Worm (Caenorhabditis elegans) whole organism, late embryonic: ENCODE data around the gene aass-1.
A peak's percentile ranks its signal among the peaks of the same experiment; 100 is the strongest.

Source experiments
- C08G9.2 ChIP-seq: sonication (generic microtip); optimal IDR thresholded peaks from 2 replicates; lab custom pipeline; 2016; ENCODE audit warnings: mild to moderate bottlenecking, missing genetic modification characterization, moderate library complexity, missing compliant biosample characterization
- C38D4.7 ChIP-seq: fragments of 200-800 bp; sonication (Bioruptor generic); optimal IDR thresholded peaks from 2 replicates; lab custom pipeline; 2018; ENCODE audit warnings: mild to moderate bottlenecking, missing genetic modification characterization, moderate library complexity, missing compliant biosample characterization
- K02D7.2 ChIP-seq: sonication (generic microtip); optimal IDR thresholded peaks from 2 replicates; lab custom pipeline; 2017; ENCODE audit warnings: mild to moderate bottlenecking, missing genetic modification characterization, missing compliant biosample characterization
- T23F11.4 ChIP-seq: fragments of 200-800 bp; sonication (Bioruptor generic); optimal IDR thresholded peaks from 2 replicates; lab custom pipeline; 2018; ENCODE audit warnings: mild to moderate bottlenecking, missing genetic modification characterization, missing compliant biosample characterization
- ama-1 ChIP-seq: fragments of 150-350 bp; optimal IDR thresholded peaks from 2 replicates; lab custom pipeline; 2014
- ceh-19 ChIP-seq: fragments of 200-800 bp; sonication (Bioruptor generic); optimal IDR thresholded peaks from 2 replicates; lab custom pipeline; 2018; ENCODE audit warnings: mild to moderate bottlenecking, missing genetic modification characterization, missing compliant biosample characterization
- ceh-2 ChIP-seq: sonication (generic microtip); optimal IDR thresholded peaks from 2 replicates; lab custom pipeline; 2016; ENCODE audit warnings: missing genotype, missing genetic modification characterization, missing compliant biosample characterization
- ceh-22 ChIP-seq: sonication (generic microtip); optimal IDR thresholded peaks from 2 replicates; lab custom pipeline; 2017; ENCODE audit warnings: missing biosample characterization, missing genetic modification characterization
- ceh-24 ChIP-seq: sonication (generic microtip); optimal IDR thresholded peaks from 2 replicates; lab custom pipeline; 2016; ENCODE audit warnings: mild to moderate bottlenecking, missing genetic modification characterization, missing compliant biosample characterization
- ceh-30 ChIP-seq: fragments of 150-350 bp; optimal IDR thresholded peaks from 2 replicates; lab custom pipeline; 2014; ENCODE audit warnings: missing biosample characterization, missing genetic modification characterization
- ceh-34 ChIP-seq: sonication (generic microtip); optimal IDR thresholded peaks from 2 replicates; lab custom pipeline; 2016; ENCODE audit warnings: mild to moderate bottlenecking, missing genetic modification characterization, missing compliant biosample characterization
- ceh-48 ChIP-seq: sonication (generic microtip); optimal IDR thresholded peaks from 2 replicates; lab custom pipeline; 2016; ENCODE audit warnings: missing genetic modification characterization, inconsistent platforms, missing compliant biosample characterization
- ceh-9 ChIP-seq: sonication (generic microtip); optimal IDR thresholded peaks from 2 replicates; lab custom pipeline; 2016; ENCODE audit warnings: mild to moderate bottlenecking, missing genetic modification characterization, inconsistent platforms, missing compliant biosample characterization
- che-1 ChIP-seq: sonication (generic microtip); optimal IDR thresholded peaks from 2 replicates; lab custom pipeline; 2016; ENCODE audit warnings: mild to moderate bottlenecking, missing genetic modification characterization, missing compliant biosample characterization
- elt-2 ChIP-seq: sonication (generic microtip); optimal IDR thresholded peaks from 2 replicates; lab custom pipeline; 2016; ENCODE audit warnings: missing genetic modification reagents, missing genetic modification characterization, missing compliant biosample characterization
- ets-4 ChIP-seq: sonication (generic microtip); optimal IDR thresholded peaks from 2 replicates; lab custom pipeline; 2016; ENCODE audit warnings: missing genetic modification characterization, missing compliant biosample characterization
- eyg-1 ChIP-seq: sonication (generic microtip); optimal IDR thresholded peaks from 2 replicates; lab custom pipeline; 2016; ENCODE audit warnings: missing genotype, missing genetic modification characterization, missing compliant biosample characterization
- fax-1 ChIP-seq: sonication (generic microtip); optimal IDR thresholded peaks from 2 replicates; lab custom pipeline; 2016; ENCODE audit warnings: missing genotype, missing genetic modification characterization, missing compliant biosample characterization
- fkh-10 ChIP-seq: fragments of 150-350 bp; optimal IDR thresholded peaks from 2 replicates; lab custom pipeline; 2014; ENCODE audit warnings: missing biosample characterization, missing genetic modification reagents, missing genetic modification characterization
- hlh-13 ChIP-seq: fragments of 200-800 bp; sonication (Bioruptor generic); optimal IDR thresholded peaks from 2 replicates; lab custom pipeline; 2018; ENCODE audit warnings: mild to moderate bottlenecking, missing genetic modification characterization, missing compliant biosample characterization
- hlh-30 ChIP-seq: sonication (generic microtip); optimal IDR thresholded peaks from 2 replicates; lab custom pipeline; 2017; ENCODE audit warnings: antibody characterized with exemption, missing genetic modification characterization, missing compliant biosample characterization; ENCODE audit not compliant: insufficient read depth
- madf-2 ChIP-seq: sonication (generic microtip); optimal IDR thresholded peaks from 2 replicates; lab custom pipeline; 2017; ENCODE audit warnings: missing genetic modification characterization, missing compliant biosample characterization
- mec-3 ChIP-seq: sonication (generic microtip); optimal IDR thresholded peaks from 2 replicates; lab custom pipeline; 2016; ENCODE audit warnings: borderline replicate concordance, missing genetic modification characterization, missing compliant biosample characterization
- nhr-232 ChIP-seq: sonication (generic microtip); optimal IDR thresholded peaks from 2 replicates; lab custom pipeline; 2016; ENCODE audit warnings: missing genetic modification characterization, missing compliant biosample characterization
- npax-4 ChIP-seq: sonication (generic microtip); optimal IDR thresholded peaks from 2 replicates; lab custom pipeline; 2016; ENCODE audit warnings: missing genetic modification characterization, missing compliant biosample characterization
- pat-9 ChIP-seq: fragments of 200-800 bp; sonication (Bioruptor generic); optimal IDR thresholded peaks from 2 replicates; lab custom pipeline; 2018; ENCODE audit warnings: mild to moderate bottlenecking, missing genetic modification characterization, moderate library complexity, missing compliant biosample characterization
- pha-2 ChIP-seq: sonication (generic microtip); optimal IDR thresholded peaks from 2 replicates; lab custom pipeline; 2017; ENCODE audit warnings: mild to moderate bottlenecking, missing genetic modification characterization, missing compliant biosample characterization
- pqm-1 ChIP-seq: sonication (generic microtip); optimal IDR thresholded peaks from 2 replicates; lab custom pipeline; 2016; ENCODE audit warnings: missing genetic modification characterization, missing compliant biosample characterization
- syd-9 ChIP-seq: sonication (generic microtip); optimal IDR thresholded peaks from 2 replicates; lab custom pipeline; 2016; ENCODE audit warnings: mild to moderate bottlenecking, missing genetic modification characterization, moderate library complexity, missing compliant biosample characterization
- tbx-2 ChIP-seq: sonication (generic microtip); optimal IDR thresholded peaks from 2 replicates; lab custom pipeline; 2016; ENCODE audit warnings: missing genetic modification characterization, missing compliant biosample characterization
- ttx-3 ChIP-seq: sonication (generic microtip); optimal IDR thresholded peaks from 2 replicates; lab custom pipeline; 2016; ENCODE audit warnings: missing genetic modification reagents, missing genetic modification characterization, missing compliant biosample characterization
- unc-3 ChIP-seq, 2 experiments: fragments of 200-800 bp in 1 of 2; sonication (Bioruptor generic) in 1 of 2; sonication (generic microtip) in 1 of 2; conservative IDR thresholded peaks in 1 of 2; optimal IDR thresholded peaks in 1 of 2; 2 replicates each; pipeline versions ENCODE4 v1.3.6 to Lab custom; 2016 to 2022; ENCODE audit warnings: missing compliant biosample characterization in 2 of 2, missing genetic modification characterization in 2 of 2, missing genetic modification reagents in 1 of 2
- unc-42 ChIP-seq: sonication (generic microtip); optimal IDR thresholded peaks from 2 replicates; lab custom pipeline; 2016; ENCODE audit warnings: missing genotype, missing genetic modification characterization, missing compliant biosample characterization
- ztf-16 ChIP-seq: sonication (generic microtip); optimal IDR thresholded peaks from 2 replicates; lab custom pipeline; 2017; ENCODE audit warnings: missing genetic modification characterization, missing compliant biosample characterization

The aass-1 gene

ce11 chrIV:294737-295136, 49.8 kb downstream of the aass-1 start:
- no peak for TF ChIP-seq T23F11.4
- TF ChIP-seq ztf-16 (tag; lab: Kevin White, UChicago) = no peak
- no peak for TF ChIP-seq nhr-232
- TF ChIP-seq ceh-30 = no peak
- no peak for TF ChIP-seq ceh-9
- no peak for TF ChIP-seq fkh-10 (GFP tag; lab: Kevin White, UChicago)
- TF ChIP-seq ceh-19 (GFP tag; lab: Kevin White, UChicago) = no peak
- TF ChIP-seq unc-42 (tag; lab: Kevin White, UChicago) = no peak

ce11 chrIV:295734-296201, 50.8 kb downstream of the aass-1 start:
- TF ChIP-seq hlh-30 (no peak), elt-2 (peak; percentile 80), ceh-24 (tag; lab: Kevin White, UChicago) (no peak), tbx-2 (tag; lab: Kevin White, UChicago) (no peak)

- no peak for TF ChIP-seq mec-3 (tag; lab: Kevin White, UChicago)
- peak; percentile 20 for TF ChIP-seq elt-2
These were observed 51.9 kb downstream of the aass-1 start for ce11 chrIV:296849-297248.

- TF ChIP-seq syd-9 (no peak), ceh-9 (no peak), pqm-1 (no peak), mec-3 (tag; lab: Kevin White, UChicago) (no peak)
These were observed 53.3 kb downstream of the aass-1 start, which contains the start of gene pnp-1 for ce11 chrIV:298204-298603. Gene pnp-1 (minus strand): TSS chrIV:298304.

ce11 chrIV:299190-299589, 54.2 kb downstream of the aass-1 start:
- TF ChIP-seq C08G9.2 (no peak), hlh-13 (no peak), unc-3 (GFP tag; conservative IDR thresholded peaks at IDR 0.05; lab: Robert Waterston, UW) (no peak), unc-3 (tag; optimal IDR thresholded peaks at IDR 0.05; lab: Kevin White, UChicago) (no peak), C38D4.7 (GFP tag; lab: Kevin White, UChicago) (no peak), K02D7.2 (tag; lab: Kevin White, UChicago) (no peak), pat-9 (tag; lab: Kevin White, UChicago) (no peak), ceh-34 (no peak), madf-2 (tag; lab: Kevin White, UChicago) (no peak), ceh-2 (tag; lab: Kevin White, UChicago) (no peak), che-1 (no peak), ttx-3 (tag; lab: Kevin White, UChicago) (no peak), pha-2 (tag; lab: Kevin White, UChicago) (no peak), ceh-48 (tag; lab: Kevin White, UChicago) (no peak), ceh-22 (tag; lab: Kevin White, UChicago) (no peak), fax-1 (tag; lab: Kevin White, UChicago) (no peak)

ce11 chrIV:300307-300706, 55.4 kb downstream of the aass-1 start:
- TF ChIP-seq eyg-1 (tag; lab: Kevin White, UChicago) (no peak), madf-2 (tag; lab: Kevin White, UChicago) (no peak), ama-1 (no peak), ets-4 (tag; lab: Kevin White, UChicago) (no peak), fkh-10 (GFP tag; lab: Kevin White, UChicago) (no peak), ceh-24 (tag; lab: Kevin White, UChicago) (no peak), npax-4 (tag; lab: Kevin White, UChicago) (no peak)
